Worm (Caenorhabditis elegans) whole organism, L4 larva: Measurements from ENCODE around the gene C34B4.4.

Experiments
- F10B5.3 ChIP-seq: sonication (generic microtip); optimal IDR thresholded peaks from 2 replicates; lab custom pipeline; 2016; ENCODE audit warnings: mild to moderate bottlenecking, missing genetic modification characterization, missing compliant biosample characterization
- T20F7.1 ChIP-seq: fragments of 200-800 bp; sonication (Bioruptor generic); optimal IDR thresholded peaks from 2 replicates; lab custom pipeline; 2018; ENCODE audit warnings: mild to moderate bottlenecking, missing genetic modification characterization, missing compliant biosample characterization
- T26A8.4 ChIP-seq: fragments of 200-800 bp; sonication (Bioruptor generic); IDR thresholded peaks from 2 replicates; pipeline ENCODE4 v1.3.6; 2022; ENCODE audit warnings: missing genetic modification characterization, missing compliant biosample characterization
- Y75B8A.6 ChIP-seq: fragments of 200-800 bp; sonication (Bioruptor generic); IDR thresholded peaks from 2 replicates; pipeline ENCODE4 v1.3.6; 2022; ENCODE audit warnings: missing genetic modification reagents, missing genetic modification characterization, missing compliant biosample characterization
- ZK546.5 ChIP-seq, 2 experiments: sonication (generic microtip); optimal IDR thresholded peaks; 2 replicates each; lab custom pipeline; 2017; ENCODE audit warnings: missing biosample characterization in 2 of 2, missing genetic modification characterization in 2 of 2
- attf-4 ChIP-seq: sonication (generic microtip); optimal IDR thresholded peaks from 3 replicates; lab custom pipeline; 2017; ENCODE audit warnings: missing biosample characterization, missing genetic modification characterization
- ceh-20 ChIP-seq: fragments of 200-800 bp; sonication (Bioruptor generic); IDR thresholded peaks from 2 replicates; pipeline ENCODE4 v1.3.6; 2022; ENCODE audit warnings: missing genetic modification reagents, missing genetic modification characterization, missing compliant biosample characterization
- ceh-28 ChIP-seq: fragments of 150-350 bp; optimal IDR thresholded peaks from 2 replicates; lab custom pipeline; 2014; ENCODE audit warnings: missing biosample characterization, missing genetic modification reagents, missing genetic modification characterization
- ceh-44 ChIP-seq: fragments of 200-800 bp; sonication (Bioruptor generic); IDR thresholded peaks from 2 replicates; pipeline ENCODE4 v1.3.6; 2022; ENCODE audit warnings: missing genetic modification reagents, missing genetic modification characterization, missing compliant biosample characterization
- cey-2 ChIP-seq: sonication (generic microtip); optimal IDR thresholded peaks from 3 replicates; lab custom pipeline; 2017; ENCODE audit warnings: missing genetic modification characterization, mild to moderate bottlenecking, missing compliant biosample characterization, antibody characterized with exemption, borderline replicate concordance; ENCODE audit not compliant: insufficient read depth
- daf-16 ChIP-seq, 3 experiments: sonication (generic microtip); optimal IDR thresholded peaks; 2 replicates each; lab custom pipeline; 2016 to 2017; ENCODE audit warnings: missing genetic modification characterization in 3 of 3, missing genetic modification reagents in 3 of 3, mild to moderate bottlenecking in 2 of 3, missing compliant biosample characterization in 2 of 3, missing biosample characterization in 1 of 3, moderate library complexity in 1 of 3
- daf-8 ChIP-seq: fragments of 200-800 bp; sonication (Bioruptor generic); IDR thresholded peaks from 2 replicates; pipeline ENCODE4 v1.3.6; 2022; ENCODE audit warnings: missing genetic modification characterization, missing compliant biosample characterization
- dmd-6 ChIP-seq: fragments of 200-800 bp; sonication (Bioruptor generic); IDR thresholded peaks from 2 replicates; pipeline ENCODE4 v1.3.6; 2022; ENCODE audit warnings: missing genetic modification reagents, missing genetic modification characterization, missing compliant biosample characterization
- duxl-1 ChIP-seq: sonication (generic microtip); optimal IDR thresholded peaks from 2 replicates; lab custom pipeline; 2016; ENCODE audit warnings: mild to moderate bottlenecking, missing genetic modification characterization, moderate library complexity, missing compliant biosample characterization; ENCODE audit not compliant: poor library complexity
- egl-27 ChIP-seq: sonication (generic microtip); optimal IDR thresholded peaks from 3 replicates; lab custom pipeline; 2017; ENCODE audit warnings: missing biosample characterization, missing genetic modification reagents, missing genetic modification characterization
- hlh-11 ChIP-seq: fragments of 200-800 bp; sonication (Bioruptor generic); optimal IDR thresholded peaks from 2 replicates; lab custom pipeline; 2018; ENCODE audit warnings: mild to moderate bottlenecking, missing genetic modification characterization, missing compliant biosample characterization
- hlh-30 ChIP-seq: sonication (generic microtip); optimal IDR thresholded peaks from 2 replicates; lab custom pipeline; 2017; ENCODE audit warnings: antibody characterized with exemption, mild to moderate bottlenecking, missing genetic modification characterization, missing compliant biosample characterization; ENCODE audit not compliant: insufficient read depth
- hmg-1.1 ChIP-seq: fragments of 200-800 bp; sonication (Bioruptor generic); IDR thresholded peaks from 2 replicates; pipeline ENCODE4 v1.3.6; 2022; ENCODE audit warnings: missing genetic modification reagents, missing genetic modification characterization, missing compliant biosample characterization
- jun-1 ChIP-seq: fragments of 150-350 bp; optimal IDR thresholded peaks from 2 replicates; lab custom pipeline; 2014; ENCODE audit warnings: missing biosample characterization, missing genetic modification reagents, missing genetic modification characterization
- lin-13 ChIP-seq: fragments of 150-350 bp; optimal IDR thresholded peaks from 2 replicates; lab custom pipeline; 2014; ENCODE audit warnings: missing biosample characterization, missing genetic modification reagents, missing genetic modification characterization
- lsy-2 ChIP-seq, 2 experiments: fragments of 150-350 bp in 1 of 2; sonication (generic microtip) in 1 of 2; optimal IDR thresholded peaks; 2 replicates each; lab custom pipeline; 2014 to 2017; ENCODE audit warnings: missing biosample characterization in 2 of 2, missing genetic modification characterization in 2 of 2
- madf-9 ChIP-seq: fragments of 200-800 bp; sonication (Bioruptor generic); conservative IDR thresholded peaks from 2 replicates; pipeline ENCODE4 v1.3.6; 2022; ENCODE audit warnings: missing genetic modification reagents, missing genetic modification characterization, missing compliant biosample characterization
- mep-1 ChIP-seq: fragments of 150-350 bp; sonication (generic microtip); optimal IDR thresholded peaks from 3 replicates; lab custom pipeline; 2014; ENCODE audit warnings: missing biosample characterization, missing genetic modification characterization
- mes-2 ChIP-seq: sonication (generic microtip); optimal IDR thresholded peaks from 2 replicates; lab custom pipeline; 2016; ENCODE audit warnings: missing genotype, mild to moderate bottlenecking, missing genetic modification characterization, missing compliant biosample characterization; ENCODE audit not compliant: poor library complexity, severe bottlenecking
- mxl-3 ChIP-seq: fragments of 200-800 bp; sonication (Bioruptor generic); optimal IDR thresholded peaks from 2 replicates; lab custom pipeline; 2018; ENCODE audit warnings: mild to moderate bottlenecking, missing genetic modification characterization, missing compliant biosample characterization
- nhr-102 ChIP-seq: sonication (generic microtip); optimal IDR thresholded peaks from 2 replicates; lab custom pipeline; 2016; ENCODE audit warnings: mild to moderate bottlenecking, missing genetic modification characterization, moderate library complexity, missing compliant biosample characterization
- nhr-11 ChIP-seq: fragments of 150-350 bp; optimal IDR thresholded peaks from 2 replicates; lab custom pipeline; 2014; ENCODE audit warnings: missing biosample characterization, missing genetic modification characterization
- nhr-111 ChIP-seq: fragments of 200-800 bp; sonication (Bioruptor generic); optimal IDR thresholded peaks from 2 replicates; lab custom pipeline; 2018; ENCODE audit warnings: mild to moderate bottlenecking, missing genetic modification characterization, missing compliant biosample characterization
- nhr-237 ChIP-seq: sonication (generic microtip); optimal IDR thresholded peaks from 2 replicates; lab custom pipeline; 2017; ENCODE audit warnings: missing biosample characterization, missing genetic modification characterization
- nhr-25 ChIP-seq: sonication (generic microtip); optimal IDR thresholded peaks from 2 replicates; lab custom pipeline; 2017; ENCODE audit warnings: missing genetic modification characterization, mild to moderate bottlenecking, missing compliant biosample characterization, antibody characterized with exemption, moderate library complexity, borderline replicate concordance; ENCODE audit not compliant: insufficient read depth
- nhr-42 ChIP-seq: fragments of 200-800 bp; sonication (Bioruptor generic); IDR thresholded peaks from 2 replicates; pipeline ENCODE4 v1.3.6; 2022; ENCODE audit warnings: missing genetic modification characterization, missing compliant biosample characterization
- nhr-48 ChIP-seq: sonication (generic microtip); optimal IDR thresholded peaks from 2 replicates; lab custom pipeline; 2016; ENCODE audit warnings: mild to moderate bottlenecking, missing genetic modification characterization, missing compliant biosample characterization
- nhr-76 ChIP-seq: fragments of 150-350 bp; optimal IDR thresholded peaks from 2 replicates; lab custom pipeline; 2014; ENCODE audit warnings: missing biosample characterization, missing genetic modification characterization
- pha-4 ChIP-seq, 2 experiments: fragments of 150-350 bp in 1 of 2; fragments of 200-800 bp in 1 of 2; sonication (Bioruptor generic) in 1 of 2; IDR thresholded peaks in 1 of 2; optimal IDR thresholded peaks in 1 of 2; 2 replicates each; pipeline versions ENCODE4 v1.3.6 to Lab custom; 2014 to 2022; ENCODE audit warnings: missing genetic modification characterization in 2 of 2, missing genetic modification reagents in 2 of 2, missing biosample characterization in 1 of 2, missing compliant biosample characterization in 1 of 2
- rbr-2 ChIP-seq: sonication (generic microtip); optimal IDR thresholded peaks from 2 replicates; lab custom pipeline; 2016; ENCODE audit warnings: missing genotype, missing genetic modification characterization, missing compliant biosample characterization
- saeg-2 ChIP-seq: fragments of 200-800 bp; sonication (Bioruptor generic); IDR thresholded peaks from 2 replicates; pipeline ENCODE4 v1.3.6; 2022; ENCODE audit warnings: missing genetic modification reagents, missing genetic modification characterization, missing compliant biosample characterization
- skn-1 ChIP-seq: fragments of 150-350 bp; optimal IDR thresholded peaks from 2 replicates; lab custom pipeline; 2014; ENCODE audit warnings: missing biosample characterization, missing genetic modification characterization
- snpc-1.2 ChIP-seq: fragments of 200-800 bp; sonication (Bioruptor generic); IDR thresholded peaks from 2 replicates; pipeline ENCODE4 v1.3.6; 2022; ENCODE audit warnings: missing genetic modification reagents, missing genetic modification characterization, missing compliant biosample characterization
- snpc-4 ChIP-seq: fragments of 150-350 bp; optimal IDR thresholded peaks from 2 replicates; lab custom pipeline; 2014; ENCODE audit warnings: missing biosample characterization, missing genetic modification characterization
- spr-1 ChIP-seq: sonication (generic microtip); optimal IDR thresholded peaks from 2 replicates; lab custom pipeline; 2016; ENCODE audit warnings: mild to moderate bottlenecking, missing genetic modification characterization, missing compliant biosample characterization
- spr-3 ChIP-seq: fragments of 200-800 bp; sonication (Bioruptor generic); optimal IDR thresholded peaks from 2 replicates; lab custom pipeline; 2018; ENCODE audit warnings: mild to moderate bottlenecking, missing genetic modification characterization, missing compliant biosample characterization
- unc-39 ChIP-seq: sonication (generic microtip); optimal IDR thresholded peaks from 2 replicates; lab custom pipeline; 2017; ENCODE audit warnings: missing biosample characterization, missing genetic modification characterization
- vab-7 ChIP-seq: fragments of 200-800 bp; sonication (Bioruptor generic); IDR thresholded peaks from 2 replicates; pipeline ENCODE4 v1.3.6; 2022; ENCODE audit warnings: missing genetic modification reagents, missing genetic modification characterization, missing compliant biosample characterization
- zfp-3 ChIP-seq: fragments of 200-800 bp; sonication (Bioruptor generic); conservative IDR thresholded peaks from 2 replicates; pipeline ENCODE4 v1.3.6; 2022; ENCODE audit warnings: missing genetic modification reagents, missing genetic modification characterization, missing compliant biosample characterization
- zip-11 ChIP-seq: fragments of 200-800 bp; sonication (Bioruptor generic); IDR thresholded peaks from 2 replicates; pipeline ENCODE4 v1.3.6; 2022; ENCODE audit warnings: missing genetic modification characterization, missing compliant biosample characterization
- ztf-7 ChIP-seq: fragments of 150-350 bp; optimal IDR thresholded peaks from 2 replicates; lab custom pipeline; 2014; ENCODE audit warnings: missing biosample characterization, missing genetic modification characterization

C34B4.4 gene

DNA sequence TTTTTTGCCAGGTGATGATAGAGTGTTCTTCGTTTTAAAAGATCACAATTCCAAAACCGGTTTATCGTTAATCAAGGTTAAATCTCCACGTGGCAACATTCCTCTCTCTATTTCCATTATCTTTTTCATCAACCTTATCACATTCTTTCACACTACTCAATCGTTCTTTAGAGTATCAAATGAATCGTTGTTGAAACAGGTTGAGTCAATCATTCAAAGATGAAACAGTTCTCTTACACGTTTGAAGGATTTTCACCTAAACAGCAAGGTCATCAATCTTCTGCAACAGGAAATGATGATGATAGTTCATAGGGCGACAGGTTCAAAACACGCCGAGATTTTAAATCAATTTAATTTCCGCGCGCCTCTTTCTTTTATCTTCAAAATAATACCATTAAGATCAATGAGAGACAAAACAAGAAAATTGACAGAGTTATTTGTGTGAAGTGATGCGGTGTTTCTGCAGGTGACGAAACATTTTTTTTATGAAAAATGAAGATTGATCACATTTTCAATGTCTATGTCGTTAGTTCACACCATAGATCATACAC lies 8.9 kb upstream of the C34B4.4 start (continued):
- no peak for TF ChIP-seq hmg-1.1 (GFP tag; lab: Robert Waterston, UW)
- no peak for TF ChIP-seq saeg-2 (GFP tag; lab: Robert Waterston, UW)
- no peak for TF ChIP-seq egl-27 (tag; lab: Kevin White, UChicago)
- peak; percentile 86 for TF ChIP-seq dmd-6
- peak; percentile 60 for TF ChIP-seq nhr-76 (tag; lab: Kevin White, UChicago)
- TF ChIP-seq ceh-28 (tag; lab: Kevin White, UChicago), result no peak
- no peak for TF ChIP-seq zfp-3
- TF ChIP-seq F10B5.3, result no peak
- TF ChIP-seq nhr-42 (GFP tag; lab: Robert Waterston, UW), result no peak
- no peak for TF ChIP-seq vab-7
- TF ChIP-seq cey-2 (tag; lab: Kevin White, UChicago), result peak; percentile 86
- TF ChIP-seq ztf-7 (tag; lab: Kevin White, UChicago), result no peak
- TF ChIP-seq attf-4 (tag; lab: Kevin White, UChicago), result no peak
- TF ChIP-seq nhr-25, result peak; percentile 78

DNA sequence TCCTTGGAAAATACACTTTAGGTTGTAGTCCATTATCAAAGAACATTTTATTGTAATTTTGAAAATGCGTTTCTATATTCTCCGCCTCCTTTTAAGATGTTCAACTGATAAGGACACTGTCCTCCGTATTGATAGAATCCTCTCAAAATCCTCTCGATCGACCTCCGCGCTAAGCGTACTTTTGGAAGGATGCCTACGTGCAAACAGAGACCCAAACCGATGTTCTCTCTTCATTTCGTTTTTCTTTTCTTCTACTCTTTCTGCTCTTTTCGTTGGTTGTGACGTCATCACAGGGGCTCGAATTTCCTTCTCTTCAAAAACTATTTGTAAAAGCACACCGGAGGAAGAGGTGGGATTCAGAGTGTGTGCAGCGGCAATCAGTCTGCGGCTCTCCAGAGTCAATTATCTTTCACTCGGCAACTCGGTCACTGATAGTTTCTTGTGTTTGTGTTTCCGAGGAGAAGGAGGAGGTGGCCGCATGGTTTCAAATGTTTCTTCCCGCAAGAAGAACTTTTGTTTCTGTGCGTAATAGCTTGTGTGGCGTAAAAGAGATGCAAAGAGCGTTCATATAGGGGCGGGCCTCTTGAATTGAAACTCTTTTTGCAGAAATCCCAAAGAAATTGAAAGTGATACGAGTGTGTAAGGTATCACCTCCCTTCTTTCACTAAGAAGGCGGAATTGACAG lies 7.6 kb upstream of the C34B4.4 start, which contains the start of gene C34B4.2:
TSS of gene C34B4.2 (plus strand) at position 614 of the 685 bp plus-strand sequence.
- TF ChIP-seq jun-1 (tag; lab: Kevin White, UChicago) (no peak), hlh-11 (tag; lab: Kevin White, UChicago) (peak; percentile 90), zip-11 (GFP tag; lab: Robert Waterston, UW) (no peak), ZK546.5 (tag; optimal IDR thresholded peaks at IDR 0.05; lab: Kevin White, UChicago) (no peak), mes-2 (tag; lab: Kevin White, UChicago) (peak; percentile 48), attf-4 (tag; lab: Kevin White, UChicago) (no peak), nhr-237 (tag; lab: Kevin White, UChicago) (no peak), nhr-48 (tag; lab: Kevin White, UChicago) (peak; percentile 51), madf-9 (no peak), pha-4 (GFP tag; IDR thresholded peaks at IDR 0.05; lab: Robert Waterston, UW) (peak; percentile 61), pha-4 (tag; optimal IDR thresholded peaks at IDR 0.05; lab: Kevin White, UChicago) (peak; percentile 85), egl-27 (tag; lab: Kevin White, UChicago) (no peak), ceh-44 (GFP tag; lab: Robert Waterston, UW) (no peak), cey-2 (tag; lab: Kevin White, UChicago) (no peak), daf-16 (GFP tag; optimal IDR thresholded peaks at IDR 0.05; lab: Kevin White, UChicago) (peak; percentile 3 to 89), daf-16 (tag; optimal IDR thresholded peaks at IDR 0.05; lab: Kevin White, UChicago) (peak; percentile 56), daf-8 (GFP tag; lab: Robert Waterston, UW) (no peak), nhr-111 (no peak), mxl-3 (peak; percentile 66), F10B5.3 (no peak), unc-39 (tag; lab: Kevin White, UChicago) (no peak), snpc-4 (no peak), hlh-30 (peak; percentile 3), ceh-20 (GFP tag; lab: Robert Waterston, UW) (no peak; the same call in 1 of the 2 replicates), rbr-2 (tag; lab: Kevin White, UChicago) (peak; percentile 3), nhr-102 (peak; percentile 7), duxl-1 (no peak), lsy-2 (tag; optimal IDR thresholded peaks at IDR 0.05; lab: Kevin White, UChicago) (peak; percentile 7 to 62), Y75B8A.6 (GFP tag; lab: Robert Waterston, UW) (no peak), T26A8.4 (peak; percentile 55; the same call in 1 of the 2 replicates), skn-1 (no peak), snpc-1.2 (GFP tag; lab: Robert Waterston, UW) (no peak), nhr-11 (peak; percentile 51), lin-13 (GFP tag; lab: Kevin White, UChicago) (no peak), T20F7.1 (GFP tag; lab: Kevin White, UChicago) (peak; percentile 25), mep-1 (tag; lab: Kevin White, UChicago) (peak; percentile 75), spr-3 (no peak), spr-1 (tag; lab: Kevin White, UChicago) (no peak)
